Fruit fly (Drosophila melanogaster) whole organism, embryonic: ENCODE measurements around the gene CG8369.

Experiments
- ATbp ChIP-seq: fragments of 200-800 bp; sonication (Bioruptor generic); optimal IDR thresholded peaks from 2 replicates; lab custom pipeline; 2017; ENCODE audit warnings: missing biosample characterization, mild to moderate bottlenecking, missing genetic modification characterization, missing genetic modification reagents
- Antp ChIP-seq: fragments of 200-800 bp; sonication (Bioruptor generic); optimal IDR thresholded peaks from 3 replicates; lab custom pipeline; 2016; ENCODE audit warnings: missing biosample characterization, missing genetic modification characterization
- Atf-2 ChIP-seq: fragments of 200-800 bp; sonication (Bioruptor generic); optimal IDR thresholded peaks from 2 replicates; lab custom pipeline; 2016; ENCODE audit warnings: missing biosample characterization, missing genetic modification characterization
- Atf6 ChIP-seq: fragments of 200-800 bp; sonication (Bioruptor generic); IDR thresholded peaks from 2 replicates; pipeline ENCODE4 v1.3.6; 2022; ENCODE audit warnings: missing biosample characterization, missing genetic modification characterization
- Blimp-1 ChIP-seq: fragments of 200-800 bp; sonication (Bioruptor generic); optimal IDR thresholded peaks from 3 replicates; lab custom pipeline; 2018; ENCODE audit warnings: missing biosample characterization, missing genetic modification characterization, mild to moderate bottlenecking, moderate library complexity, missing genetic modification reagents
- CG12236 ChIP-seq: fragments of 200-800 bp; sonication (Bioruptor generic); optimal IDR thresholded peaks from 2 replicates; lab custom pipeline; 2016; ENCODE audit warnings: missing biosample characterization, missing genetic modification characterization
- CG13894 ChIP-seq: fragments of 200-800 bp; sonication (Bioruptor generic); optimal IDR thresholded peaks from 3 replicates; lab custom pipeline; 2018; ENCODE audit warnings: missing biosample characterization, mild to moderate bottlenecking, missing genetic modification characterization, moderate library complexity
- CG1529 ChIP-seq: fragments of 200-800 bp; sonication (Bioruptor generic); optimal IDR thresholded peaks from 3 replicates; lab custom pipeline; 2018; ENCODE audit warnings: missing biosample characterization, missing genetic modification characterization
- CG17385 ChIP-seq: fragments of 200-800 bp; sonication (Bioruptor generic); optimal IDR thresholded peaks from 3 replicates; lab custom pipeline; 2018; ENCODE audit warnings: missing biosample characterization, mild to moderate bottlenecking, missing genetic modification characterization
- CG1792 ChIP-seq: fragments of 200-800 bp; sonication (Bioruptor generic); optimal IDR thresholded peaks from 2 replicates; lab custom pipeline; 2016; ENCODE audit warnings: missing biosample characterization, missing genetic modification characterization
- CG18011 ChIP-seq: fragments of 200-800 bp; sonication (Bioruptor generic); optimal IDR thresholded peaks from 2 replicates; lab custom pipeline; 2017; ENCODE audit warnings: missing biosample characterization, missing genetic modification characterization, mild to moderate bottlenecking, moderate library complexity, missing genotype
- CG18599 ChIP-seq: fragments of 200-800 bp; sonication (Bioruptor generic); optimal IDR thresholded peaks from 3 replicates; lab custom pipeline; 2017; ENCODE audit warnings: missing biosample characterization, missing genetic modification characterization, mild to moderate bottlenecking, moderate library complexity, missing genetic modification reagents
- CG30431 ChIP-seq: fragments of 200-800 bp; sonication (Bioruptor generic); optimal IDR thresholded peaks from 2 replicates; lab custom pipeline; 2017; ENCODE audit warnings: missing biosample characterization, missing genetic modification characterization
- CG32767 ChIP-seq: fragments of 200-800 bp; sonication (Bioruptor generic); IDR thresholded peaks from 2 replicates; pipeline ENCODE4 v1.3.6; 2022; ENCODE audit warnings: missing biosample characterization, missing genetic modification characterization
- CG33213 ChIP-seq: fragments of 200-800 bp; sonication (Bioruptor generic); optimal IDR thresholded peaks from 3 replicates; lab custom pipeline; 2016; ENCODE audit warnings: missing biosample characterization, missing genetic modification characterization
- CG3838 ChIP-seq: fragments of 200-800 bp; sonication (Bioruptor generic); optimal IDR thresholded peaks from 3 replicates; lab custom pipeline; 2016; ENCODE audit warnings: missing biosample characterization, missing genetic modification characterization
- CG3995 ChIP-seq: fragments of 200-800 bp; sonication (Bioruptor generic); optimal IDR thresholded peaks from 3 replicates; lab custom pipeline; 2016; ENCODE audit warnings: missing biosample characterization, missing genetic modification characterization
- CG43689 ChIP-seq: fragments of 200-800 bp; sonication (Bioruptor generic); IDR thresholded peaks from 2 replicates; pipeline ENCODE4 v1.3.6; 2022; ENCODE audit warnings: missing biosample characterization, missing genetic modification characterization
- CG8281 ChIP-seq: fragments of 200-800 bp; sonication (Bioruptor generic); optimal IDR thresholded peaks from 2 replicates; lab custom pipeline; 2018; ENCODE audit warnings: missing biosample characterization, mild to moderate bottlenecking, missing genetic modification characterization, moderate library complexity
- Camta ChIP-seq: fragments of 200-800 bp; sonication (Bioruptor generic); optimal IDR thresholded peaks from 2 replicates; lab custom pipeline; 2016; ENCODE audit warnings: missing biosample characterization, missing genetic modification characterization
- D ChIP-seq, 2 experiments: fragments of 200-800 bp in 1 of 2; fragments of >200 bp in 1 of 2; sonication (Bioruptor generic) in 1 of 2; optimal IDR thresholded peaks; 2 replicates in 1 of 2; 3 replicates in 1 of 2; lab custom pipeline; 2017; ENCODE audit warnings: mild to moderate bottlenecking in 1 of 2, missing biosample characterization in 1 of 2, missing genetic modification characterization in 1 of 2, missing genetic modification reagents in 1 of 2
- D19B ChIP-seq: fragments of 200-800 bp; sonication (Bioruptor generic); optimal IDR thresholded peaks from 2 replicates; lab custom pipeline; 2017; ENCODE audit warnings: missing biosample characterization, mild to moderate bottlenecking, missing genetic modification characterization
- Dbx ChIP-seq: fragments of 200-800 bp; sonication (Bioruptor generic); IDR thresholded peaks from 3 replicates; pipeline ENCODE4 v1.3.6; 2022; ENCODE audit warnings: missing biosample characterization, missing genetic modification characterization
- Dref ChIP-seq: fragments of 200-800 bp; sonication (Bioruptor generic); IDR thresholded peaks from 2 replicates; pipeline ENCODE4 v1.3.6; 2022; ENCODE audit warnings: missing biosample characterization, missing genetic modification characterization
- Eip74EF ChIP-seq, 2 experiments: fragments of 200-800 bp in 1 of 2; fragments of >200 bp in 1 of 2; sonication (Bioruptor generic) in 1 of 2; optimal IDR thresholded peaks; 2 replicates each; lab custom pipeline; 2017 to 2019; ENCODE audit warnings: missing biosample characterization in 2 of 2, missing genetic modification characterization in 2 of 2, mild to moderate bottlenecking in 1 of 2, moderate library complexity in 1 of 2
- Elba2 ChIP-seq: fragments of 200-800 bp; sonication (Bioruptor generic); optimal IDR thresholded peaks from 3 replicates; lab custom pipeline; 2016; ENCODE audit warnings: missing biosample characterization, missing genetic modification characterization
- Gug ChIP-seq: fragments of 200-800 bp; sonication (Bioruptor generic); IDR thresholded peaks from 4 replicates; pipeline ENCODE4 v1.3.6; 2022; ENCODE audit warnings: missing biosample characterization, missing genetic modification characterization
- Jarid2 ChIP-seq: fragments of 200-800 bp; sonication (Bioruptor generic); optimal IDR thresholded peaks from 3 replicates; lab custom pipeline; 2017; ENCODE audit warnings: mild to moderate bottlenecking, missing biosample characterization, missing genetic modification reagents, missing genetic modification characterization
- Lim3 ChIP-seq: fragments of 200-800 bp; sonication (Bioruptor generic); IDR thresholded peaks from 2 replicates; pipeline ENCODE4 v1.3.6; 2022; ENCODE audit warnings: missing biosample characterization, missing genetic modification characterization
- NK7.1 ChIP-seq: fragments of 200-800 bp; sonication (Bioruptor generic); optimal IDR thresholded peaks from 3 replicates; lab custom pipeline; 2016; ENCODE audit warnings: missing biosample characterization, missing genetic modification characterization
- Scr ChIP-seq: fragments of 200-800 bp; sonication (Bioruptor generic); IDR thresholded peaks from 2 replicates; pipeline ENCODE4 v1.3.6; 2022; ENCODE audit warnings: missing biosample characterization, missing genetic modification characterization; ENCODE audit not compliant: partially characterized antibody
- ac ChIP-seq: fragments of 200-800 bp; sonication (Bioruptor generic); optimal IDR thresholded peaks from 3 replicates; lab custom pipeline; 2017; ENCODE audit warnings: missing biosample characterization, mild to moderate bottlenecking, missing genetic modification characterization
- az2 ChIP-seq: fragments of 200-800 bp; sonication (Bioruptor generic); optimal IDR thresholded peaks from 3 replicates; lab custom pipeline; 2016; ENCODE audit warnings: missing biosample characterization, missing genetic modification characterization
- bsh ChIP-seq, 2 experiments: fragments of 200-800 bp; sonication (Bioruptor generic); optimal IDR thresholded peaks; 2 replicates each; lab custom pipeline; 2017 to 2018; ENCODE audit warnings: mild to moderate bottlenecking in 2 of 2, missing biosample characterization in 2 of 2, missing genetic modification characterization in 2 of 2, moderate library complexity in 1 of 2
- eve ChIP-seq, 2 experiments: fragments of >200 bp; optimal IDR thresholded peaks; 2 replicates each; lab custom pipeline; 2017; ENCODE audit warnings: missing biosample characterization in 2 of 2, missing genetic modification characterization in 2 of 2
- gcm2 ChIP-seq: fragments of 200-800 bp; sonication (Bioruptor generic); optimal IDR thresholded peaks from 2 replicates; lab custom pipeline; 2016; ENCODE audit warnings: missing biosample characterization, missing genetic modification characterization
- ind ChIP-seq: fragments of 200-800 bp; sonication (Bioruptor generic); optimal IDR thresholded peaks from 3 replicates; lab custom pipeline; 2016; ENCODE audit warnings: missing biosample characterization, missing genetic modification characterization
- kni ChIP-seq: fragments of 200-800 bp; sonication (Bioruptor generic); optimal IDR thresholded peaks from 3 replicates; lab custom pipeline; 2017; ENCODE audit warnings: mild to moderate bottlenecking, missing biosample characterization, missing genetic modification reagents, missing genetic modification characterization
- lov ChIP-seq, 2 experiments: fragments of 200-800 bp in 1 of 2; fragments of >200 bp in 1 of 2; sonication (Bioruptor generic) in 1 of 2; IDR thresholded peaks in 1 of 2; optimal IDR thresholded peaks in 1 of 2; 2 replicates in 1 of 2; 3 replicates in 1 of 2; pipeline versions ENCODE4 v1.3.6 to Lab custom; 2017 to 2022; ENCODE audit warnings: missing biosample characterization in 1 of 2, missing genetic modification characterization in 1 of 2
- nau ChIP-seq: fragments of 200-800 bp; sonication (Bioruptor generic); optimal IDR thresholded peaks from 3 replicates; lab custom pipeline; 2017; ENCODE audit warnings: missing biosample characterization, mild to moderate bottlenecking, missing genetic modification characterization, missing genetic modification reagents
- nerfin-2 ChIP-seq: fragments of 200-800 bp; sonication (Bioruptor generic); IDR thresholded peaks from 2 replicates; pipeline ENCODE4 v1.3.6; 2022; ENCODE audit warnings: missing biosample characterization, missing genetic modification characterization; ENCODE audit not compliant: partially characterized antibody
- nmo ChIP-seq: fragments of 200-800 bp; sonication (Bioruptor generic); optimal IDR thresholded peaks from 2 replicates; lab custom pipeline; 2018; ENCODE audit warnings: missing biosample characterization, mild to moderate bottlenecking, missing genetic modification characterization, moderate library complexity
- pan ChIP-seq, 4 experiments: fragments of >200 bp in 3 of 4; fragments of 200-800 bp in 1 of 4; sonication (Bioruptor generic) in 1 of 4; optimal IDR thresholded peaks in 3 of 4; IDR thresholded peaks in 1 of 4; 2 replicates each; pipeline versions ENCODE4 v1.3.6 to Lab custom; 2017 to 2022; ENCODE audit warnings: missing biosample characterization in 2 of 4, missing genetic modification characterization in 2 of 4, mixed read lengths in 1 of 4
- run ChIP-seq: fragments of 200-800 bp; sonication (Bioruptor generic); optimal IDR thresholded peaks from 3 replicates; lab custom pipeline; 2018; ENCODE audit warnings: missing biosample characterization, mild to moderate bottlenecking, missing genetic modification characterization
- unpg ChIP-seq: fragments of 200-800 bp; sonication (Bioruptor generic); optimal IDR thresholded peaks from 3 replicates; lab custom pipeline; 2018; ENCODE audit warnings: missing biosample characterization, mild to moderate bottlenecking, missing genetic modification characterization, moderate library complexity
- vnd ChIP-seq: fragments of 200-800 bp; sonication (Bioruptor generic); IDR thresholded peaks from 3 replicates; pipeline ENCODE4 v1.3.6; 2022; ENCODE audit warnings: missing biosample characterization, missing genetic modification characterization; ENCODE audit not compliant: partially characterized antibody
- vvl ChIP-seq: fragments of 200-800 bp; sonication (Bioruptor generic); IDR thresholded peaks from 2 replicates; pipeline ENCODE4 v1.3.6; 2022; ENCODE audit warnings: missing biosample characterization, missing genetic modification characterization

The CG8369 gene

dm6 chr3R:8867325-8868104 lies 45.7 kb downstream of the CG8369 start (continued):
- TF ChIP-seq CG12236 (no peak), CG32767 (no peak), Elba2 (no peak), kni (GFP tag; lab: Kevin White, UChicago) (no peak), Lim3 (no peak), vnd (no peak), CG33213 (GFP tag; lab: Kevin White, UChicago) (no peak), Dref (GFP tag; lab: Robert Waterston, UW) (no peak), D19B (GFP tag; lab: Kevin White, UChicago) (peak; percentile 29), CG18599 (GFP tag; lab: Kevin White, UChicago) (peak; percentile 27), az2 (GFP tag; lab: Kevin White, UChicago) (peak; percentile 58), ac (GFP tag; lab: Kevin White, UChicago) (no peak), D (optimal IDR thresholded peaks at IDR 0.05; lab: Kevin White, UChicago) (no peak), D (GFP tag; optimal IDR thresholded peaks at IDR 0.05; lab: Kevin White, UChicago) (peak; percentile 60), eve (GFP tag; optimal IDR thresholded peaks at IDR 0.05; lab: Kevin White, UChicago) (no peak), CG30431 (GFP tag; lab: Kevin White, UChicago) (peak; percentile 2), nau (no peak), Dbx (GFP tag; lab: Robert Waterston, UW) (no peak), nmo (GFP tag; lab: Kevin White, UChicago) (peak; percentile 83), unpg (GFP tag; lab: Kevin White, UChicago) (peak; percentile 72), CG17385 (GFP tag; lab: Kevin White, UChicago) (peak; percentile 54), gcm2 (GFP tag; lab: Kevin White, UChicago) (no peak), bsh (GFP tag; optimal IDR thresholded peaks at IDR 0.05; lab: Kevin White, UChicago) (peak in 1 of 2 experiments; percentile 80), CG3838 (GFP tag; lab: Kevin White, UChicago) (no peak), CG13894 (tag; lab: Kevin White, UChicago) (no peak), Blimp-1 (GFP tag; lab: Kevin White, UChicago) (peak; percentile 78), Atf6 (GFP tag; lab: Robert Waterston, UW) (no peak; the same call in 1 of the 2 replicates), Jarid2 (GFP tag; lab: Kevin White, UChicago) (no peak), vvl (GFP tag; lab: Robert Waterston, UW) (no peak; the same call in 1 of the 2 replicates), nerfin-2 (no peak), CG1529 (GFP tag; lab: Kevin White, UChicago) (peak; percentile 16), CG1792 (GFP tag; lab: Kevin White, UChicago) (no peak), CG3995 (GFP tag; lab: Kevin White, UChicago) (no peak), CG18011 (GFP tag; lab: Kevin White, UChicago) (no peak), Gug (GFP tag; lab: Robert Waterston, UW) (no peak; the same call in 3 of the 4 replicates), run (tag; lab: Kevin White, UChicago) (peak; percentile 12), Atf-2 (GFP tag; lab: Kevin White, UChicago) (no peak), Scr (GFP tag; lab: Robert Waterston, UW) (no peak), NK7.1 (no peak), lov (optimal IDR thresholded peaks at IDR 0.05; lab: Kevin White, UChicago) (no peak), lov (GFP tag; IDR thresholded peaks at IDR 0.05; lab: Robert Waterston, UW) (no peak), ATbp (peak; percentile 21), pan (optimal IDR thresholded peaks at IDR 0.05; lab: Kevin White, UChicago) (no peak), pan (GFP tag; optimal IDR thresholded peaks at IDR 0.05 in 1 of 2, IDR thresholded peaks at IDR 0.05 in 1 of 2) (peak in 1 of 2 experiments; percentile 21), Antp (no peak), CG8281 (tag; lab: Kevin White, UChicago) (peak; percentile 11), Camta (no peak), ind (GFP tag; lab: Kevin White, UChicago) (peak; percentile 23), Eip74EF (GFP tag; optimal IDR thresholded peaks at IDR 0.05; lab: Kevin White, UChicago) (peak in 1 of 2 experiments; percentile 72), CG43689 (no peak)
